Fruit fly (Drosophila melanogaster): Measurements from ENCODE around the gene CG8043.

CG8043 gene

dm6 chr3R:8676560-8677000, at the start of gene CG8043, which contains the start of the genes Unc50 and CG11755 (continued):
- TF ChIP-seq aop (GFP tag; IDR thresholded peaks at IDR 0.05) (no peak), Meics (GFP tag; optimal IDR thresholded peaks at IDR 0.05) (peak; percentile 77), CG8478 (optimal IDR thresholded peaks at IDR 0.05) (no peak), BtbVII (GFP tag; optimal IDR thresholded peaks at IDR 0.05) (no peak), Fer3 (tag; optimal IDR thresholded peaks at IDR 0.05) (peak; percentile 70), knrl (GFP tag; IDR thresholded peaks at IDR 0.05; ENCODE audit: partially characterized antibody) (peak; percentile 99), fd102C (GFP tag; optimal IDR thresholded peaks at IDR 0.05) (peak; percentile 15), Opbp (GFP tag; IDR thresholded peaks at IDR 0.05; ENCODE audit: partially characterized antibody) (peak; percentile 91), Dek (tag; optimal IDR thresholded peaks at IDR 0.05) (peak; percentile 59), CG9215 (GFP tag; IDR thresholded peaks at IDR 0.05) (peak; percentile 84), ab (GFP tag; optimal IDR thresholded peaks at IDR 0.05) (no peak), CG4282 (GFP tag; optimal IDR thresholded peaks at IDR 0.05) (no peak), CG10209 (GFP tag; optimal IDR thresholded peaks at IDR 0.05) (peak; percentile 70), sens (GFP tag) (peak; percentile 96), tup (GFP tag; optimal IDR thresholded peaks at IDR 0.05) (peak; percentile 7), jumu (GFP tag; optimal IDR thresholded peaks at IDR 0.05) (peak; percentile 70), ash1 (GFP tag; optimal IDR thresholded peaks at IDR 0.05) (no peak), btn (GFP tag; optimal IDR thresholded peaks at IDR 0.05) (no peak), CG6854 (GFP tag; optimal IDR thresholded peaks at IDR 0.05) (no peak), CG14710 (tag; optimal IDR thresholded peaks at IDR 0.05) (peak; percentile 89), crp (GFP tag; optimal IDR thresholded peaks at IDR 0.05) (peak; percentile 94 to 98), CG11093 (GFP tag; IDR thresholded peaks at IDR 0.05) (peak; percentile 73; the same call in 2 of the 3 replicates), CG7839 (tag; optimal IDR thresholded peaks at IDR 0.05) (peak; percentile 80), NFAT (GFP tag; IDR thresholded peaks at IDR 0.05) (peak; percentile 66), ap (GFP tag; IDR thresholded peaks at IDR 0.05) (peak; percentile 34; the same call in 1 of the 2 replicates), Lpt (GFP tag; optimal IDR thresholded peaks at IDR 0.05) (no peak), schlank (tag; optimal IDR thresholded peaks at IDR 0.05) (peak; percentile 22), zfh1 (GFP tag; IDR thresholded peaks at IDR 0.05) (peak; percentile 68), CG34376 (GFP tag; optimal IDR thresholded peaks at IDR 0.05) (peak; percentile 79), Rx (GFP tag; IDR thresholded peaks at IDR 0.05) (peak; percentile 46; the same call in 1 of the 2 replicates), Dip3 (GFP tag; optimal IDR thresholded peaks at IDR 0.05) (peak; percentile 66), Nf-YB (GFP tag; optimal IDR thresholded peaks at IDR 0.05) (peak; percentile 62), Vsx1 (GFP tag; optimal IDR thresholded peaks at IDR 0.05) (no peak), slou (GFP tag; optimal IDR thresholded peaks at IDR 0.05) (peak; percentile 78), CG12071 (GFP tag; optimal IDR thresholded peaks at IDR 0.05) (no peak), CG10959 (GFP tag; IDR thresholded peaks at IDR 0.05) (peak; percentile 44), sqz (GFP tag; optimal IDR thresholded peaks at IDR 0.05) (peak; percentile 30), CG1832 (GFP tag; optimal IDR thresholded peaks at IDR 0.05) (no peak), CG8359 (GFP tag; optimal IDR thresholded peaks at IDR 0.05; ENCODE audit: borderline replicate concordance) (no peak), wek (GFP tag; optimal IDR thresholded peaks at IDR 0.05) (no peak), CG4820 (GFP tag; optimal IDR thresholded peaks at IDR 0.05) (peak; percentile 57), CG9876 (GFP tag; optimal IDR thresholded peaks at IDR 0.05) (peak; percentile 50), HLH3B (GFP tag; IDR thresholded peaks at IDR 0.05) (peak; percentile 59; the same call in 1 of the 2 replicates), Hmx (GFP tag; optimal IDR thresholded peaks at IDR 0.05) (peak; percentile 66), toy (GFP tag; IDR thresholded peaks at IDR 0.05) (no peak), CG13123 (GFP tag; optimal IDR thresholded peaks at IDR 0.05) (peak; percentile 66), Camta (GFP tag; optimal IDR thresholded peaks at IDR 0.05) (peak; percentile 60), CG17359 (tag; optimal IDR thresholded peaks at IDR 0.05) (peak; percentile 68), org-1 (GFP tag; optimal IDR thresholded peaks at IDR 0.05) (no peak), CG7928 (GFP tag; optimal IDR thresholded peaks at IDR 0.05) (peak; percentile 20), HmgD (GFP tag; optimal IDR thresholded peaks at IDR 0.05) (peak; percentile 10)
